Worm (Caenorhabditis elegans): ENCODE results near the gene srw-123.

- TF ChIP-seq klf-2 (GFP tag; conservative IDR thresholded peaks at IDR 0.05) (no peak), cog-1 (tag; optimal IDR thresholded peaks at IDR 0.05) (no peak)
Observed at ce11 chrV:2927553-2927952, 47.6 kb downstream of the srw-123 start, which contains the start of gene C31B8.12.

All from whole organism, midembryonic.